Worm (Caenorhabditis elegans) whole organism, L4/young adult: ENCODE measurements around the gene frpr-12.

Source experiments
- W03F9.2 ChIP-seq: fragments of 150-350 bp; optimal IDR thresholded peaks from 2 replicates; lab custom pipeline; 2014; ENCODE audit warnings: missing biosample characterization, missing genetic modification characterization
- him-1 ChIP-seq: sonication (generic microtip); optimal IDR thresholded peaks from 2 replicates; lab custom pipeline; 2016; ENCODE audit warnings: missing genotype, missing genetic modification reagents, missing genetic modification characterization, missing compliant biosample characterization

- TF ChIP-seq him-1 (no peak), W03F9.2 (no peak)
These were observed 34.9 kb downstream of the frpr-12 start for ce11 chrV:8937476-8938249.
